Fruit fly (Drosophila melanogaster) whole organism, larva: ENCODE results near the gene CG2656.

Source experiments
- noc ChIP-seq: fragments of 200-800 bp; sonication (Bioruptor generic); optimal IDR thresholded peaks from 3 replicates; lab custom pipeline; 2019; ENCODE audit warnings: missing biosample characterization, mild to moderate bottlenecking, missing genetic modification characterization, moderate library complexity

The CG2656 gene

dm6 chr3R:7154586-7155357 is 10.2 kb downstream of the CG2656 start, which contains the start of gene MAGE:
TSS of gene MAGE (minus strand) at chr3R:7155180.
- TF ChIP-seq noc = no peak

dm6 chr3R:7157102-7157501 is 12.6 kb downstream of the CG2656 start:
- no peak for TF ChIP-seq noc

- TF ChIP-seq noc = no peak
Measured at dm6 chr3R:7159615-7160014, 15.1 kb downstream of the CG2656 start.

- TF ChIP-seq noc = no peak
Measured at dm6 chr3R:7162356-7163289, 18.1 kb downstream of the CG2656 start, which contains the start of gene sas. TSS of gene sas (plus strand) at chr3R:7162808.

- no peak for TF ChIP-seq noc
Measured at dm6 chr3R:7169927-7170326, 25.4 kb downstream of the CG2656 start.

- TF ChIP-seq noc = no peak
Measured at dm6 chr3R:7171384-7172099, 27.0 kb downstream of the CG2656 start.

dm6 chr3R:7172978-7173377 is 28.5 kb downstream of the CG2656 start:
- no peak for TF ChIP-seq noc

dm6 chr3R:7174755-7175154 is 30.2 kb downstream of the CG2656 start:
- TF ChIP-seq noc = no peak

dm6 chr3R:7186242-7187092 is 41.9 kb downstream of the CG2656 start, which contains the start of the genes CG10055 and lap:
TSS of gene CG10055 (minus strand) at chr3R:7186673.
TSS of gene lap (plus strand) at chr3R:7186994.
- no peak for TF ChIP-seq noc

dm6 chr3R:7187093-7187912 is 42.8 kb downstream of the CG2656 start:
- no peak for TF ChIP-seq noc

- no peak for TF ChIP-seq noc
Measured at dm6 chr3R:7187989-7188388, 43.5 kb downstream of the CG2656 start.

- TF ChIP-seq noc = no peak
Measured at dm6 chr3R:7188697-7189096, 44.2 kb downstream of the CG2656 start.

dm6 chr3R:7199849-7200248 is 55.3 kb downstream of the CG2656 start:
- no peak for TF ChIP-seq noc

- TF ChIP-seq noc = no peak
Measured at dm6 chr3R:7200670-7201069, 56.1 kb downstream of the CG2656 start, which contains the start of gene CG14609. TSS of gene CG14609 (plus strand) at chr3R:7200970.
